Comparison of ENCODE assay signal across 7 worm cellular contexts in the genomic region with DNA sequence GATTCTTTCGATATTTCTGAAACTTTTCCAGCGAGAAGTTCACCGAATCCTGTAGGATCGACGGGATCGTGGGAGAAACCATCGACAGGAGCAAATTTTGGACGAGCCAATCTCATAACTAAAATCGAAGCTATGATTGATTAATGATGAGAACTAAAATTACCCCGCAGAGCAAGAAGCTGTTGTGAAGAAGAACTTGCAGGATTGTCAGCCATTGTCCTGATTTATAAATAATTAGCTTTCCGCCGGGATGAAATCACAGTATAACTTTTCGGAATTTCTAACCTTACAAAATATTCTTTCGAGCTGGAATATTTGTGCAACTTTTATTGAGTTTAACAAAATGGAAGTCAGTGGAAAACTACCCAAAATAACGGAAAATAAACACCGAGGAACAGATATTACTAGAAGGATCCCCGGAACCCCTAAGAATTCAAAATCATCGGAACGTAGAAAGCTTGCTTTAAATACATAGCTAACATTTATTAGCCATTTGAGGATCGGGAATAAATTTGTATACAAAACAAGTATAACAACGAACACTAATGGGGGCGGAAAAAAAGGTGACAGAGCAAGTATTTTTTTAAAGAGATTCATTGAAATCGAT.
TF ChIP-seq lines count a peak whose summit lies in the region.

A gene (minus strand): TSS at position 312 of the 607 bp plus-strand sequence.

TF ChIP-seq in whole organism, L1 larva, 84 proteins besides CTCF, POLR2A, EP300 and RAD21 (continues in another document):
- TF ChIP-seq nhr-85 (tag; lab: Kevin White, UChicago) (peak; percentile 24), lsy-2 (tag; optimal IDR thresholded peaks at IDR 0.05; lab: Kevin White, UChicago) (peak in 1 of 2 experiments; percentile 15), nhr-71 (tag; optimal IDR thresholded peaks at IDR 0.05; lab: Kevin White, UChicago) (peak; percentile 11), elt-2 (tag; optimal IDR thresholded peaks at IDR 0.05; lab: Kevin White, UChicago) (peak; percentile 30), ama-1 (optimal IDR thresholded peaks at IDR 0.05; lab: Kevin White, UChicago) (peak; percentile 62), nhr-20 (tag; optimal IDR thresholded peaks at IDR 0.05; lab: Kevin White, UChicago) (peak; percentile 1), nhr-84 (tag; optimal IDR thresholded peaks at IDR 0.05; lab: Kevin White, UChicago) (no peak), ceh-8 (GFP tag; optimal IDR thresholded peaks at IDR 0.05; lab: Kevin White, UChicago) (no peak), ztf-11 (tag; optimal IDR thresholded peaks at IDR 0.05; lab: Kevin White, UChicago) (peak in 1 of 2 experiments; percentile 3), hpl-2 (GFP tag; optimal IDR thresholded peaks at IDR 0.05; lab: Kevin White, UChicago) (no peak), efl-1 (optimal IDR thresholded peaks at IDR 0.05; lab: Kevin White, UChicago) (no peak), efl-1 (GFP tag; optimal IDR thresholded peaks at IDR 0.05 in 1 of 2; lab: Kevin White, UChicago) (no peak)

TF ChIP-seq in whole organism, L2 larva, 48 proteins besides CTCF, POLR2A, EP300 and RAD21 (continues in another document):
- TF ChIP-seq sma-9 (GFP tag; optimal IDR thresholded peaks at IDR 0.05; lab: Kevin White, UChicago) (peak; percentile 27), sma-9 (tag; optimal IDR thresholded peaks at IDR 0.05; lab: Kevin White, UChicago) (no peak), sma-3 (GFP tag; optimal IDR thresholded peaks at IDR 0.05; lab: Kevin White, UChicago) (peak; percentile 33), ama-1 (optimal IDR thresholded peaks at IDR 0.05; lab: Kevin White, UChicago) (peak; percentile 40), F13H6.1 (tag; optimal IDR thresholded peaks at IDR 0.05; lab: Kevin White, UChicago) (no peak), alr-1 (tag; optimal IDR thresholded peaks at IDR 0.05; lab: Kevin White, UChicago) (no peak), nhr-10 (tag; optimal IDR thresholded peaks at IDR 0.05; lab: Kevin White, UChicago) (no peak), nhr-77 (tag; optimal IDR thresholded peaks at IDR 0.05; lab: Kevin White, UChicago) (no peak), Y55F3AM.14 (GFP tag; optimal IDR thresholded peaks at IDR 0.05; lab: Kevin White, UChicago) (no peak), zag-1 (tag; optimal IDR thresholded peaks at IDR 0.05; lab: Kevin White, UChicago) (no peak), fos-1 (tag; optimal IDR thresholded peaks at IDR 0.05; lab: Kevin White, UChicago) (no peak), unc-55 (GFP tag; optimal IDR thresholded peaks at IDR 0.05; lab: Kevin White, UChicago) (no peak), lin-11 (tag; optimal IDR thresholded peaks at IDR 0.05; lab: Kevin White, UChicago) (no peak)

TF ChIP-seq in whole organism, L3 larva, 47 proteins besides CTCF, POLR2A, EP300 and RAD21:
- TF ChIP-seq nhr-43 (tag; optimal IDR thresholded peaks at IDR 0.05; lab: Kevin White, UChicago; ENCODE audit: poor library complexity, severe bottlenecking) (no peak), nhr-77 (tag; optimal IDR thresholded peaks at IDR 0.05; lab: Kevin White, UChicago) (peak; percentile 58), elt-2 (tag; optimal IDR thresholded peaks at IDR 0.05; lab: Kevin White, UChicago) (peak; percentile 16), nhr-25 (tag; optimal IDR thresholded peaks at IDR 0.05; lab: Kevin White, UChicago) (peak; percentile 26)

TF ChIP-seq in whole organism, L4 larva, 104 proteins besides CTCF, POLR2A, EP300 and RAD21 (continues in another document):
- TF ChIP-seq nhr-41 (GFP tag; IDR thresholded peaks at IDR 0.05; lab: Robert Waterston, UW): no peak; the same call in 1 of the 2 replicates
- peak; percentile 12 for TF ChIP-seq nhr-48 (tag; optimal IDR thresholded peaks at IDR 0.05; lab: Kevin White, UChicago)
- no peak for TF ChIP-seq mxl-2 (GFP tag; conservative IDR thresholded peaks at IDR 0.05; lab: Robert Waterston, UW)
- TF ChIP-seq ceh-82 (tag; optimal IDR thresholded peaks at IDR 0.05; lab: Kevin White, UChicago): no peak
- TF ChIP-seq ceh-44 (GFP tag; IDR thresholded peaks at IDR 0.05; lab: Robert Waterston, UW): no peak
- TF ChIP-seq cey-2 (tag; optimal IDR thresholded peaks at IDR 0.05; lab: Kevin White, UChicago; ENCODE audit: borderline replicate concordance, insufficient read depth): no peak
- no peak for TF ChIP-seq sdz-12 (GFP tag; optimal IDR thresholded peaks at IDR 0.05; lab: Kevin White, UChicago)
- TF ChIP-seq mep-1 (tag; optimal IDR thresholded peaks at IDR 0.05; lab: Kevin White, UChicago): peak; percentile 30
- TF ChIP-seq T20F7.1 (GFP tag; optimal IDR thresholded peaks at IDR 0.05; lab: Kevin White, UChicago): peak; percentile 73
- TF ChIP-seq nhr-111 (GFP tag; optimal IDR thresholded peaks at IDR 0.05; lab: Kevin White, UChicago): peak; percentile 46
- no peak for TF ChIP-seq Y105C5A.15 (GFP tag; IDR thresholded peaks at IDR 0.05; lab: Robert Waterston, UW)
- no peak for TF ChIP-seq lim-7 (GFP tag; IDR thresholded peaks at IDR 0.05; lab: Robert Waterston, UW)
- peak; percentile 64 for TF ChIP-seq F49E8.2 (tag; optimal IDR thresholded peaks at IDR 0.05; lab: Kevin White, UChicago; ENCODE audit: borderline replicate concordance)
- peak; percentile 74 for TF ChIP-seq ama-1 (optimal IDR thresholded peaks at IDR 0.05; lab: Kevin White, UChicago)

TF ChIP-seq in whole organism, late embryonic, 69 proteins besides CTCF, POLR2A, EP300 and RAD21:
- TF ChIP-seq fkh-10 (GFP tag; optimal IDR thresholded peaks at IDR 0.05; lab: Kevin White, UChicago) (no peak), ama-1 (optimal IDR thresholded peaks at IDR 0.05; lab: Kevin White, UChicago) (peak; percentile 43)

TF ChIP-seq in whole organism, midembryonic, 9 proteins besides CTCF, POLR2A, EP300 and RAD21:
- TF ChIP-seq flt-1 (GFP tag; IDR thresholded peaks at IDR 0.05; lab: Robert Waterston, UW) (0 out of 2 replicates have a peak, but pooled peaks have one; percentile 14), T22C8.4 (GFP tag; IDR thresholded peaks at IDR 0.05; lab: Robert Waterston, UW) (no peak)

TF ChIP-seq in whole organism, young adult, 124 proteins besides CTCF, POLR2A, EP300 and RAD21 (continues in another document):
- TF ChIP-seq B0261.1 (tag; optimal IDR thresholded peaks at IDR 0.05; lab: Kevin White, UChicago): peak; percentile 8
- TF ChIP-seq lin-54 (GFP tag; optimal IDR thresholded peaks at IDR 0.05; lab: Kevin White, UChicago): peak; percentile 79
- no peak for TF ChIP-seq ets-4 (GFP tag; optimal IDR thresholded peaks at IDR 0.05; lab: Kevin White, UChicago)
- TF ChIP-seq lag-1 (GFP tag; IDR thresholded peaks at IDR 0.05; lab: Robert Waterston, UW): no peak
- TF ChIP-seq nfya-1 (tag; optimal IDR thresholded peaks at IDR 0.05; lab: Kevin White, UChicago; ENCODE audit: borderline replicate concordance, insufficient read depth): no peak
- TF ChIP-seq nhr-27 (tag; optimal IDR thresholded peaks at IDR 0.05; lab: Kevin White, UChicago): peak; percentile 49
- TF ChIP-seq ceh-58 (GFP tag; IDR thresholded peaks at IDR 0.05; lab: Robert Waterston, UW): peak; percentile 76; the same call in 1 of the 2 replicates
- no peak for TF ChIP-seq C06A6.2 (GFP tag; conservative IDR thresholded peaks at IDR 0.05; lab: Robert Waterston, UW)
- TF ChIP-seq snpc-1.1 (tag; optimal IDR thresholded peaks at IDR 0.05; lab: Kevin White, UChicago; ENCODE audit: insufficient read depth): peak; percentile 32
- no peak for TF ChIP-seq akir-1 (GFP tag; optimal IDR thresholded peaks at IDR 0.05; lab: Kevin White, UChicago)
- no peak for TF ChIP-seq bed-2 (GFP tag; IDR thresholded peaks at IDR 0.05; lab: Robert Waterston, UW)
- peak; percentile 44 for TF ChIP-seq snpc-4 (GFP tag; optimal IDR thresholded peaks at IDR 0.05; lab: Kevin White, UChicago)
- TF ChIP-seq snpc-4 (tag; optimal IDR thresholded peaks at IDR 0.05; lab: Kevin White, UChicago): peak in 2 of 4 experiments; percentile 30 to 61
- TF ChIP-seq lin-35 (GFP tag; optimal IDR thresholded peaks at IDR 0.05; lab: Kevin White, UChicago): no peak
- peak; percentile 63; the same call in 1 of the 2 replicates for TF ChIP-seq nfya-2 (GFP tag; IDR thresholded peaks at IDR 0.05; lab: Robert Waterston, UW)
- TF ChIP-seq F52B5.7 (tag; optimal IDR thresholded peaks at IDR 0.05; lab: Kevin White, UChicago): peak; percentile 36
- no peak for TF ChIP-seq sea-2 (GFP tag; IDR thresholded peaks at IDR 0.05; lab: Robert Waterston, UW)
- TF ChIP-seq athp-1 (tag; optimal IDR thresholded peaks at IDR 0.05; lab: Kevin White, UChicago): peak; percentile 76
- peak; percentile 88 for TF ChIP-seq hsf-1 (GFP tag; IDR thresholded peaks at IDR 0.05; lab: Robert Waterston, UW)
- peak; percentile 3 for TF ChIP-seq ceh-79 (tag; optimal IDR thresholded peaks at IDR 0.05; lab: Kevin White, UChicago)
- peak; percentile 89 for TF ChIP-seq madf-6 (GFP tag; IDR thresholded peaks at IDR 0.05; lab: Robert Waterston, UW)
- TF ChIP-seq unc-130 (GFP tag; optimal IDR thresholded peaks at IDR 0.05; lab: Kevin White, UChicago): peak; percentile 57
- no peak for TF ChIP-seq lsy-27 (tag; optimal IDR thresholded peaks at IDR 0.05; lab: Kevin White, UChicago; ENCODE audit: borderline replicate concordance, insufficient read depth)
- no peak for TF ChIP-seq pha-4 (tag; optimal IDR thresholded peaks at IDR 0.05; lab: Kevin White, UChicago)
- TF ChIP-seq rcor-1 (GFP tag; IDR thresholded peaks at IDR 0.05; lab: Robert Waterston, UW): peak; percentile 68
- peak; percentile 19 for TF ChIP-seq him-1 (tag; optimal IDR thresholded peaks at IDR 0.05; lab: Kevin White, UChicago)
- TF ChIP-seq sdz-38 (tag; optimal IDR thresholded peaks at IDR 0.05; lab: Kevin White, UChicago): no peak
- TF ChIP-seq T26A5.8 (tag; optimal IDR thresholded peaks at IDR 0.05; lab: Kevin White, UChicago): no peak
- TF ChIP-seq atf-7 (tag; optimal IDR thresholded peaks at IDR 0.05; lab: Kevin White, UChicago): peak; percentile 55
- no peak for TF ChIP-seq dpl-1 (GFP tag; optimal IDR thresholded peaks at IDR 0.05; lab: Kevin White, UChicago)
- TF ChIP-seq bed-1 (GFP tag; IDR thresholded peaks at IDR 0.05; lab: Robert Waterston, UW): peak; percentile 68; the same call in 1 of the 2 replicates
- no peak for TF ChIP-seq Y67H2A.10 (GFP tag; conservative IDR thresholded peaks at IDR 0.05; lab: Robert Waterston, UW)
- no peak for TF ChIP-seq zfh-2 (GFP tag; conservative IDR thresholded peaks at IDR 0.05; lab: Robert Waterston, UW)
- TF ChIP-seq F22D6.2 (tag; optimal IDR thresholded peaks at IDR 0.05; lab: Kevin White, UChicago): no peak
- peak; percentile 85 for TF ChIP-seq attf-6 (GFP tag; IDR thresholded peaks at IDR 0.05; lab: Robert Waterston, UW)
- TF ChIP-seq F33H1.4 (GFP tag; IDR thresholded peaks at IDR 0.05; lab: Robert Waterston, UW): peak; percentile 30; the same call in 1 of the 2 replicates
- TF ChIP-seq Y79H2A.3 (GFP tag; conservative IDR thresholded peaks at IDR 0.05; lab: Robert Waterston, UW): no peak
- TF ChIP-seq Y53F4B.3 (GFP tag; IDR thresholded peaks at IDR 0.05; lab: Robert Waterston, UW): no peak
- TF ChIP-seq ztf-3 (GFP tag; optimal IDR thresholded peaks at IDR 0.05; lab: Kevin White, UChicago): no peak
- TF ChIP-seq hlh-12 (tag; optimal IDR thresholded peaks at IDR 0.05; lab: Kevin White, UChicago): no peak
